Worm (Caenorhabditis elegans) whole organism, L2 larva: Measurements from ENCODE around the gene EGAP4.1.

Source experiments
- ZK546.5 ChIP-seq: sonication (generic microtip); optimal IDR thresholded peaks from 2 replicates; lab custom pipeline; 2017; ENCODE audit warnings: missing biosample characterization, missing genetic modification characterization
- lin-11 ChIP-seq: fragments of 150-350 bp; sonication (generic microtip); optimal IDR thresholded peaks from 2 replicates; lab custom pipeline; 2014; ENCODE audit warnings: missing biosample characterization, missing genetic modification characterization, inconsistent platforms, mixed read lengths
- lin-13 ChIP-seq: fragments of 150-350 bp; optimal IDR thresholded peaks from 2 replicates; lab custom pipeline; 2014; ENCODE audit warnings: missing biosample characterization, missing genetic modification reagents, missing genetic modification characterization
- lin-39 ChIP-seq: fragments of 150-350 bp; optimal IDR thresholded peaks from 2 replicates; lab custom pipeline; 2014; ENCODE audit warnings: missing biosample characterization, missing genetic modification reagents, missing genetic modification characterization
- mdl-1 ChIP-seq, 2 experiments: fragments of 150-350 bp in 1 of 2; sonication (generic microtip) in 1 of 2; optimal IDR thresholded peaks; 2 replicates each; lab custom pipeline; 2017; ENCODE audit warnings: missing biosample characterization in 2 of 2, missing genetic modification characterization in 2 of 2
- nhr-12 ChIP-seq: fragments of 150-350 bp; optimal IDR thresholded peaks from 2 replicates; lab custom pipeline; 2014; ENCODE audit warnings: missing biosample characterization, missing genetic modification characterization
- sma-9 ChIP-seq, 2 experiments: fragments of 150-350 bp in 1 of 2; sonication (generic microtip) in 1 of 2; optimal IDR thresholded peaks; 2 replicates each; lab custom pipeline; 2014 to 2016; ENCODE audit warnings: missing genetic modification characterization in 2 of 2, mild to moderate bottlenecking in 1 of 2, missing biosample characterization in 1 of 2, missing compliant biosample characterization in 1 of 2, missing genetic modification reagents in 1 of 2, moderate library complexity in 1 of 2
- unc-39 ChIP-seq: fragments of 150-350 bp; optimal IDR thresholded peaks from 2 replicates; lab custom pipeline; 2014; ENCODE audit warnings: missing biosample characterization, missing genetic modification characterization
- unc-62 ChIP-seq: fragments of 150-350 bp; optimal IDR thresholded peaks from 2 replicates; lab custom pipeline; 2014; ENCODE audit warnings: missing biosample characterization, missing genetic modification reagents, missing genetic modification characterization

DNA sequence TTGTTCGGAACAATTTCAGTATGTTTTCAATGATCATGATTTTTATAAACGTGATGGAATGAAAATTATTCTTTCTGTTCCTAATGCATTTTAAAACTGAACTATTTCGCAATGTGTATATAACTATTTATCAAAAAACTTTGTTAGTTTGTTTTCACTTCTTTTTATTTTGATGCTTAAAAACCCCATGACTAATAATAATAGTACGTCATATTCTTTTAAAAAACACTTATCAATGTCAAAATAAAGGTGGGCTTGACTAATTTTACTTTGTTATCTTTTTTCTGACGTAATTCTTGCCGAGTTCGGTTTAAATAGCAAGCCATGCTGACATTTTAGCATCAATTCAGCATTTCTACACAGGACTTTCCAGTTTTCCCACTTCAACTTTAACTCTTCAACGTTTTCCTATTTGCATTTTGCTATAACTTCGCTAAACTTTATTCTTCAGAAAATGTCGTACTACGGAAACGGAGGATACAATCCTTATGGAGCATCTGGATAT, 16.0 kb downstream of the EGAP4.1 start, which contains the start of gene F53A9.1:
- TF ChIP-seq lin-39 (tag; lab: Kevin White, UChicago): no peak
- TF ChIP-seq lin-13: no peak
- TF ChIP-seq lin-11 (tag; lab: Kevin White, UChicago): no peak
- no peak for TF ChIP-seq unc-62 (GFP tag; lab: Kevin White, UChicago)
- no peak for TF ChIP-seq ZK546.5 (tag; lab: Kevin White, UChicago)
- TF ChIP-seq sma-9 (GFP tag; optimal IDR thresholded peaks at IDR 0.05; lab: Kevin White, UChicago): no peak
- TF ChIP-seq sma-9 (tag; optimal IDR thresholded peaks at IDR 0.05; lab: Kevin White, UChicago): no peak
- TF ChIP-seq mdl-1 (tag; optimal IDR thresholded peaks at IDR 0.05; lab: Kevin White, UChicago): no peak
- TF ChIP-seq unc-39: no peak
- no peak for TF ChIP-seq nhr-12 (tag; lab: Kevin White, UChicago)
